Fruit fly (Drosophila melanogaster) whole organism, embryonic: ENCODE data around the gene CG32631.

Experiments
- CG14860 ChIP-seq: fragments of 200-800 bp; sonication (Bioruptor generic); IDR thresholded peaks from 3 replicates; pipeline ENCODE4 v1.3.6; 2022; ENCODE audit warnings: missing biosample characterization, missing genetic modification characterization; ENCODE audit not compliant: partially characterized antibody
- CG6765 ChIP-seq: fragments of 200-800 bp; sonication (Bioruptor generic); optimal IDR thresholded peaks from 3 replicates; lab custom pipeline; 2017; ENCODE audit warnings: missing biosample characterization, mild to moderate bottlenecking, missing genetic modification characterization
- D ChIP-seq, 2 experiments: fragments of 200-800 bp in 1 of 2; fragments of >200 bp in 1 of 2; sonication (Bioruptor generic) in 1 of 2; optimal IDR thresholded peaks; 2 replicates in 1 of 2; 3 replicates in 1 of 2; lab custom pipeline; 2017; ENCODE audit warnings: mild to moderate bottlenecking in 1 of 2, missing biosample characterization in 1 of 2, missing genetic modification characterization in 1 of 2, missing genetic modification reagents in 1 of 2
- Ets97D ChIP-seq: fragments of 200-800 bp; sonication (Bioruptor generic); optimal IDR thresholded peaks from 3 replicates; lab custom pipeline; 2016; ENCODE audit warnings: missing biosample characterization, missing genetic modification characterization
- Gug ChIP-seq: fragments of 200-800 bp; sonication (Bioruptor generic); IDR thresholded peaks from 4 replicates; pipeline ENCODE4 v1.3.6; 2022; ENCODE audit warnings: missing biosample characterization, missing genetic modification characterization
- Hmr ChIP-seq: fragments of 200-800 bp; sonication (Bioruptor generic); optimal IDR thresholded peaks from 3 replicates; lab custom pipeline; 2017; ENCODE audit warnings: mild to moderate bottlenecking, missing biosample characterization, missing genetic modification reagents, missing genetic modification characterization
- bcd ChIP-seq: fragments of 200-800 bp; sonication (Bioruptor generic); optimal IDR thresholded peaks from 2 replicates; lab custom pipeline; 2017; ENCODE audit warnings: missing biosample characterization, mild to moderate bottlenecking, missing genetic modification characterization
- crp ChIP-seq, 2 experiments: fragments of 200-800 bp; sonication (Bioruptor generic); optimal IDR thresholded peaks; 2 replicates in 1 of 2; 3 replicates in 1 of 2; lab custom pipeline; 2017; ENCODE audit warnings: missing biosample characterization in 2 of 2, missing genetic modification characterization in 2 of 2, mild to moderate bottlenecking in 1 of 2, moderate library complexity in 1 of 2

DNA sequence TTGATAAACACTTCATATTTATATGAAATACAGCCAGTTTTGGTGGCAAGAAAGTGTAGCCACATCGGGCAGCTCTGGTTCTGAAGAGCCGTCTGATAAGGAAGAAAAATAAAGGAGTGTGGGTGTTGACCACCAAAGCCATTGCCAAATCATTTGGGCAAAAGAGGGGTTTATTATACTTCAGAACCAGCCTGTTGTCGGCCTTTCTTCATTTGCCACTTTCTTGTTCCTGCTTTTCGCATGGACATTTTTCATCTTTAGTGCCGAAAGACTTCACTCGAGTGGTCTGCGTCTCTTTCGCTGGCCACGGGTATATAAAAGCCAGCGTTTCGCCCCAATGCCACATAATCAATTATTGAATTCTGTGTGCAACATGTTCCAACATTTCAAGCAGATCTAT, 22.2 kb upstream of the CG32631 start, which contains the start of gene CG15756:
- no peak for TF ChIP-seq Ets97D (GFP tag; lab: Kevin White, UChicago)
- no peak for TF ChIP-seq Gug
- no peak for TF ChIP-seq Hmr (GFP tag; lab: Kevin White, UChicago)
- TF ChIP-seq bcd (GFP tag; lab: Kevin White, UChicago) = no peak
- no peak for TF ChIP-seq CG14860 (GFP tag; lab: Robert Waterston, UW)
- no peak for TF ChIP-seq crp (GFP tag; optimal IDR thresholded peaks at IDR 0.05; lab: Kevin White, UChicago)
- no peak for TF ChIP-seq D (optimal IDR thresholded peaks at IDR 0.05; lab: Kevin White, UChicago)
- TF ChIP-seq D (GFP tag; optimal IDR thresholded peaks at IDR 0.05; lab: Kevin White, UChicago) = no peak
- TF ChIP-seq CG6765 (GFP tag; lab: Kevin White, UChicago) = no peak
